Worm (Caenorhabditis elegans) whole organism, late embryonic: ENCODE measurements around the gene T13G4.1.

Experiments
- C08G9.2 ChIP-seq: sonication (generic microtip); optimal IDR thresholded peaks from 2 replicates; lab custom pipeline; 2016; ENCODE audit warnings: mild to moderate bottlenecking, missing genetic modification characterization, moderate library complexity, missing compliant biosample characterization
- C38D4.7 ChIP-seq: fragments of 200-800 bp; sonication (Bioruptor generic); optimal IDR thresholded peaks from 2 replicates; lab custom pipeline; 2018; ENCODE audit warnings: mild to moderate bottlenecking, missing genetic modification characterization, moderate library complexity, missing compliant biosample characterization
- K09A11.1 ChIP-seq: sonication (generic microtip); optimal IDR thresholded peaks from 2 replicates; lab custom pipeline; 2017; ENCODE audit warnings: antibody characterized with exemption, mild to moderate bottlenecking, missing genetic modification characterization, missing compliant biosample characterization; ENCODE audit not compliant: insufficient read depth
- Y22D7AL.16 ChIP-seq: sonication (generic microtip); optimal IDR thresholded peaks from 2 replicates; lab custom pipeline; 2016; ENCODE audit warnings: missing genetic modification characterization, missing compliant biosample characterization
- ahr-1 ChIP-seq: sonication (generic microtip); optimal IDR thresholded peaks from 2 replicates; lab custom pipeline; 2016; ENCODE audit warnings: missing genetic modification characterization, missing compliant biosample characterization
- ama-1 ChIP-seq: fragments of 150-350 bp; optimal IDR thresholded peaks from 2 replicates; lab custom pipeline; 2014
- ceh-18 ChIP-seq: sonication (generic microtip); optimal IDR thresholded peaks from 2 replicates; lab custom pipeline; 2016; ENCODE audit warnings: missing genetic modification characterization, missing compliant biosample characterization
- ceh-2 ChIP-seq: sonication (generic microtip); optimal IDR thresholded peaks from 2 replicates; lab custom pipeline; 2016; ENCODE audit warnings: missing genotype, missing genetic modification characterization, missing compliant biosample characterization
- ceh-24 ChIP-seq: sonication (generic microtip); optimal IDR thresholded peaks from 2 replicates; lab custom pipeline; 2016; ENCODE audit warnings: mild to moderate bottlenecking, missing genetic modification characterization, missing compliant biosample characterization
- ceh-30 ChIP-seq: fragments of 150-350 bp; optimal IDR thresholded peaks from 2 replicates; lab custom pipeline; 2014; ENCODE audit warnings: missing biosample characterization, missing genetic modification characterization
- ceh-31 ChIP-seq: sonication (generic microtip); optimal IDR thresholded peaks from 2 replicates; lab custom pipeline; 2016; ENCODE audit warnings: missing genetic modification characterization, missing compliant biosample characterization
- ceh-48 ChIP-seq: sonication (generic microtip); optimal IDR thresholded peaks from 2 replicates; lab custom pipeline; 2016; ENCODE audit warnings: missing genetic modification characterization, inconsistent platforms, missing compliant biosample characterization
- dve-1 ChIP-seq: sonication (generic microtip); optimal IDR thresholded peaks from 2 replicates; lab custom pipeline; 2017; ENCODE audit warnings: antibody characterized with exemption, mild to moderate bottlenecking, missing genetic modification characterization, missing compliant biosample characterization
- elt-2 ChIP-seq: sonication (generic microtip); optimal IDR thresholded peaks from 2 replicates; lab custom pipeline; 2016; ENCODE audit warnings: missing genetic modification reagents, missing genetic modification characterization, missing compliant biosample characterization
- elt-4 ChIP-seq: sonication (generic microtip); optimal IDR thresholded peaks from 2 replicates; lab custom pipeline; 2016; ENCODE audit warnings: missing genetic modification characterization, missing compliant biosample characterization
- ets-4 ChIP-seq: sonication (generic microtip); optimal IDR thresholded peaks from 2 replicates; lab custom pipeline; 2016; ENCODE audit warnings: missing genetic modification characterization, missing compliant biosample characterization
- gmeb-2 ChIP-seq: sonication (generic microtip); optimal IDR thresholded peaks from 2 replicates; lab custom pipeline; 2016; ENCODE audit warnings: missing genetic modification characterization, inconsistent platforms, missing compliant biosample characterization
- hlh-13 ChIP-seq: fragments of 200-800 bp; sonication (Bioruptor generic); optimal IDR thresholded peaks from 2 replicates; lab custom pipeline; 2018; ENCODE audit warnings: mild to moderate bottlenecking, missing genetic modification characterization, missing compliant biosample characterization
- hlh-15 ChIP-seq: sonication (generic microtip); optimal IDR thresholded peaks from 2 replicates; lab custom pipeline; 2016; ENCODE audit warnings: missing genetic modification characterization, missing compliant biosample characterization
- hlh-6 ChIP-seq: sonication (generic microtip); optimal IDR thresholded peaks from 2 replicates; lab custom pipeline; 2016; ENCODE audit warnings: missing genotype, missing genetic modification characterization, missing compliant biosample characterization
- lim-6 ChIP-seq: sonication (generic microtip); optimal IDR thresholded peaks from 2 replicates; lab custom pipeline; 2016; ENCODE audit warnings: missing genetic modification characterization, missing compliant biosample characterization
- mec-3 ChIP-seq: sonication (generic microtip); optimal IDR thresholded peaks from 2 replicates; lab custom pipeline; 2016; ENCODE audit warnings: borderline replicate concordance, missing genetic modification characterization, missing compliant biosample characterization
- nfya-1 ChIP-seq: sonication (generic microtip); optimal IDR thresholded peaks from 2 replicates; lab custom pipeline; 2017; ENCODE audit warnings: missing genetic modification characterization, mild to moderate bottlenecking, missing compliant biosample characterization, antibody characterized with exemption, moderate library complexity
- npax-4 ChIP-seq: sonication (generic microtip); optimal IDR thresholded peaks from 2 replicates; lab custom pipeline; 2016; ENCODE audit warnings: missing genetic modification characterization, missing compliant biosample characterization
- pat-9 ChIP-seq: fragments of 200-800 bp; sonication (Bioruptor generic); optimal IDR thresholded peaks from 2 replicates; lab custom pipeline; 2018; ENCODE audit warnings: mild to moderate bottlenecking, missing genetic modification characterization, moderate library complexity, missing compliant biosample characterization
- pha-4 ChIP-seq: fragments of 150-350 bp; optimal IDR thresholded peaks from 2 replicates; lab custom pipeline; 2018; ENCODE audit warnings: missing biosample characterization, missing genetic modification reagents, missing genetic modification characterization
- pqm-1 ChIP-seq: sonication (generic microtip); optimal IDR thresholded peaks from 2 replicates; lab custom pipeline; 2016; ENCODE audit warnings: missing genetic modification characterization, missing compliant biosample characterization
- sdc-2 ChIP-seq: sonication (generic microtip); optimal IDR thresholded peaks from 2 replicates; lab custom pipeline; 2016; ENCODE audit warnings: missing genotype, missing genetic modification characterization, missing compliant biosample characterization
- sox-2 ChIP-seq: fragments of 200-800 bp; sonication (Bioruptor generic); IDR thresholded peaks from 2 replicates; pipeline ENCODE4 v1.3.6; 2022; ENCODE audit warnings: missing genetic modification reagents, missing genetic modification characterization, missing compliant biosample characterization
- syd-9 ChIP-seq: sonication (generic microtip); optimal IDR thresholded peaks from 2 replicates; lab custom pipeline; 2016; ENCODE audit warnings: mild to moderate bottlenecking, missing genetic modification characterization, moderate library complexity, missing compliant biosample characterization
- tbx-2 ChIP-seq: sonication (generic microtip); optimal IDR thresholded peaks from 2 replicates; lab custom pipeline; 2016; ENCODE audit warnings: missing genetic modification characterization, missing compliant biosample characterization
- unc-3 ChIP-seq, 2 experiments: fragments of 200-800 bp in 1 of 2; sonication (Bioruptor generic) in 1 of 2; sonication (generic microtip) in 1 of 2; conservative IDR thresholded peaks in 1 of 2; optimal IDR thresholded peaks in 1 of 2; 2 replicates each; pipeline versions ENCODE4 v1.3.6 to Lab custom; 2016 to 2022; ENCODE audit warnings: missing compliant biosample characterization in 2 of 2, missing genetic modification characterization in 2 of 2, missing genetic modification reagents in 1 of 2
- unc-42 ChIP-seq: sonication (generic microtip); optimal IDR thresholded peaks from 2 replicates; lab custom pipeline; 2016; ENCODE audit warnings: missing genotype, missing genetic modification characterization, missing compliant biosample characterization
- unc-55 ChIP-seq: sonication (generic microtip); optimal IDR thresholded peaks from 2 replicates; lab custom pipeline; 2017; ENCODE audit warnings: missing biosample characterization, missing genetic modification reagents, missing genetic modification characterization
- ztf-16 ChIP-seq: sonication (generic microtip); optimal IDR thresholded peaks from 2 replicates; lab custom pipeline; 2017; ENCODE audit warnings: missing genetic modification characterization, missing compliant biosample characterization

The T13G4.1 gene

DNA sequence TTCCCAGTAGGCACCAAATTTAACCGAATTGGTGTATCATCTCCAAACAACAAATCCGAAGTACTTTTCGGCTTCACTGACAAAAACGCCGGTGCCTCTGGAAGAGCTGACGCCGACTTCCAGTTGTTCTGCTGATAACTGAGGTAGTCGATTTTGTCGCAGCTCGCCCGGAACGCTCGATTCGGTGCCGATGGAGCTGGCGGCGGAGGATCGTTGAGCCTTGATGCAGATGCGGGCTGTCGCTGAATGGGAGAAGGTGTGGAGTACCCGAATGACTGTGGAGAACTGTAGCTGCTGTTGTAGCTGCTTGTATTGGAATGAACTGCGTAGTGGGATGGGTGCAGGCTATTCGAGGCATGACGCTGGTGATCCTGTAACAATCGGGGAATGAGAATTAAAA, 20.2 kb downstream of the T13G4.1 start:
- TF ChIP-seq unc-55 (GFP tag; lab: Kevin White, UChicago) (no peak), sdc-2 (tag; lab: Kevin White, UChicago) (no peak), dve-1 (tag; lab: Kevin White, UChicago) (no peak), hlh-13 (GFP tag; lab: Kevin White, UChicago) (no peak), ceh-30 (no peak), ceh-24 (no peak), ceh-18 (tag; lab: Kevin White, UChicago) (no peak), ama-1 (lab: Kevin White, UChicago) (no peak), ceh-48 (no peak), hlh-15 (tag; lab: Kevin White, UChicago) (no peak), pha-4 (no peak), unc-42 (tag; lab: Kevin White, UChicago) (no peak)

DNA sequence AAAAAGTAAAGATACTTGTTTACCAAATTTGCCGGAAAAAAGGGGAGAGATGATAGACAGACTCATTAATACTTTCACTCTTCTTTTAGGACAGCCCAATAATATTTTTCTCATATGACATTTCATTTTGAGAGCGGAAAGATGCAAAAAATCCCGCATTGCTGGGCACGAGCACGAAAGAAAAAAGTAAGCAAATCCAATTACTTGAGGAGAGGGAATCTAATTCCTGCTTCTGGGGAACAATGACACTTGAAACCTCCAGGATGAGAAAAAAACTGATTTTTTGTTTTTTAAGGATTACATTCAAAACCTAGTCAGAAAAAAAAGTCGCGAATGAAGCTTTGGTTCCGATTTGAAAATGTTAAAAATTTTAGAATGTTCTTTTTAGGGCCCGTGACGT, 23.9 kb downstream of the T13G4.1 start:
- TF ChIP-seq unc-42 (tag; lab: Kevin White, UChicago) (peak; percentile 64), ahr-1 (tag; lab: Kevin White, UChicago) (no peak)

DNA sequence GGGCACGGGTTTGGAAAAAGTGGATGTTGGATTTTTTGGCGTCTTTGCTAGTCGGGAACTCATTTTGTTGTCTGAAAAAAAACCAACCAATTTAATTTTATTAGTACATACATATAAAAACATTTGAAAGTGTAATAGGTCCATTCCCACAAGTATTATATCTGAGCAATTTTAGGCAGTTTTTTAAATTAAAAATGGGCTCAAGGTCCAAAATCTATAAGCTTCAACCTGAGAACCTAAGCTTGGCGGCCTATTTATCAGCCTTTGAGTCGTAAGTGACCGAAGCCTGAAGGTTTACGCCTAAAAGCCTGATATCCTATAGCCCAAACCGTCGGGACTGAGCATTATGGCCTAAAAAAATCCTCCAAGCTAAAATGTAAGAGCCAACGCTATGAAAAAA, 25.5 kb downstream of the T13G4.1 start:
- TF ChIP-seq lim-6 (no peak), K09A11.1 (tag; lab: Kevin White, UChicago) (no peak), Y22D7AL.16 (tag; lab: Kevin White, UChicago) (no peak), C08G9.2 (tag; lab: Kevin White, UChicago) (no peak), ztf-16 (no peak), pat-9 (tag; lab: Kevin White, UChicago) (no peak), pqm-1 (no peak)
- TF ChIP-seq, all 69 proteins: peak for 0

DNA sequence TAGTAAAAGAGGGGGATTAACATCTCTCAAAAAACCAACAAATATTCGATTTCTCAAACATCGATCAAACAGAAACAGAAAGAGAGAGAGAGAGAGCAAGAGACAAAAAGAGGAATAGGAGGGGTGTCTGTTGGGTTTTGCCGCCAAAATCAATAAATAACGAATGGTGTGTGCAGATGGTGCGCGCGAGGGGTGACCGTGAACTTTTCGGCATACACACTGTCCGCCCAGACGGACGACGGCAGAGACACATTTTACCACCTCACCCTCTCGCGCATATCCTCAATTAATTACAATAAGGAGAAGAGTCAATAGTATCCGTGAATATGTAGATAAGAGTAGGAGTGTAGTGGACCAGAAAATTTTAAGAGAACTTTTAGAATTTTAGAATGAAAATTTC, 29.4 kb downstream of the T13G4.1 start:
- TF ChIP-seq ceh-31 (tag; lab: Kevin White, UChicago) = peak; percentile 3
- TF ChIP-seq elt-4 = no peak
- TF ChIP-seq ceh-48 = peak; percentile 26
- TF ChIP-seq tbx-2 = peak; percentile 10

DNA sequence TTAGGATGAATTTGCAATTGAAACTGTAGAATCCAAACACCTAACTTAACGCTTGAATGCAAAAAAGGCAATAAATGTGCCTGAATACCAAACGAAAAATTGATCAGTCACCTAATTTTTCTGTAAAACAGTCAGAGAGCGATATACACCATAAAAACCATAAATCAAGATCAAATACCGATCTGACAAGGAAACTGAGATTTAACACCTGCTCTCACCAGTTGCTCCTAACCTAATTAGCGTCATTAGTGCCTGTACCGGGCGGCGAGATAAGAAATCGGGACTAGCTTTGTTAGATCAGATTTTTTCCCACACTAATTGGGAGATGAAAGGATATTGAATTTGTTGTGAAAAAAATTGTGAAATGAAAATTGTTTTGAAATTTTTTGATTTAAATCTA, 30.1 kb downstream of the T13G4.1 start:
- TF ChIP-seq unc-3 (GFP tag; conservative IDR thresholded peaks at IDR 0.05; lab: Robert Waterston, UW) (no peak), unc-3 (tag; optimal IDR thresholded peaks at IDR 0.05; lab: Kevin White, UChicago) (no peak), elt-2 (no peak)

DNA sequence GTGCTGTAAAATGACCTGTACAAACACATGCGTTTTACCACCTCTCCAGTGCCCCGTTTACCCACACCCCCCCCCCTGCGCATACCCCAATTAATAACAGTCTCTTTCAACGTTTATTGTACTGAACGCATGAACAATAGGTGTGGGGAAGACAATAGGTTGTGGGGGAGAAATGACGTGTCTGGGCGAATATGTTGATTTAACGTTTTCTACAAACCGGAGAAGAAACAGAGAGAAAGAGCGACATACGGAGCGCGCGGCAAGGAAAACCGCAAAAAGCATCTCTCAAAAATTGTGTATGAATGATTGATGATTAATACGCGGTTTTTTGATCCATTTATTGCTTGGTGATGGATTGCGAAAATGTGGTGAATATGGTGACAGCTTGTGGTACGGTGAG, 30.9 kb downstream of the T13G4.1 start:
- TF ChIP-seq npax-4 (tag; lab: Kevin White, UChicago) = no peak
- TF ChIP-seq C38D4.7 = peak; percentile 6
- peak; percentile 4 for TF ChIP-seq ceh-31 (tag; lab: Kevin White, UChicago)
- no peak for TF ChIP-seq syd-9 (tag; lab: Kevin White, UChicago)
- TF ChIP-seq mec-3 (tag; lab: Kevin White, UChicago) = no peak
- TF ChIP-seq nfya-1 (tag; lab: Kevin White, UChicago) = peak; percentile 3
- TF ChIP-seq ceh-2 (tag; lab: Kevin White, UChicago) = no peak
- peak; percentile 56 for TF ChIP-seq unc-55 (GFP tag; lab: Kevin White, UChicago)
- no peak for TF ChIP-seq ets-4 (tag; lab: Kevin White, UChicago)
- no peak for TF ChIP-seq hlh-6 (tag; lab: Kevin White, UChicago)
- TF ChIP-seq sox-2 (GFP tag; lab: Robert Waterston, UW) = peak; percentile 93
- no peak for TF ChIP-seq gmeb-2 (tag; lab: Kevin White, UChicago)
